Worm (Caenorhabditis elegans) whole organism, L4/young adult: ENCODE measurements around the gene act-2.

Experiments used
- W03F9.2 ChIP-seq: fragments of 150-350 bp; optimal IDR thresholded peaks from 2 replicates; lab custom pipeline; 2014; ENCODE audit warnings: missing biosample characterization, missing genetic modification characterization
- dao-5 ChIP-seq: sonication (generic microtip); optimal IDR thresholded peaks from 2 replicates; lab custom pipeline; 2016; ENCODE audit warnings: missing genotype, missing genetic modification characterization, moderate library complexity, missing compliant biosample characterization
- him-1 ChIP-seq: sonication (generic microtip); optimal IDR thresholded peaks from 2 replicates; lab custom pipeline; 2016; ENCODE audit warnings: missing genotype, missing genetic modification reagents, missing genetic modification characterization, missing compliant biosample characterization

The act-2 gene

ce11 chrV:11075209-11076027 is 2.5 kb downstream of the act-2 start:
- TF ChIP-seq W03F9.2 (tag; lab: Kevin White, UChicago) (no peak), dao-5 (tag; lab: Kevin White, UChicago) (no peak), him-1 (tag; lab: Kevin White, UChicago) (no peak)

- no peak for TF ChIP-seq him-1 (tag; lab: Kevin White, UChicago)
- no peak for TF ChIP-seq W03F9.2 (tag; lab: Kevin White, UChicago)
- no peak for TF ChIP-seq dao-5 (tag; lab: Kevin White, UChicago)
Measured at ce11 chrV:11074448-11074847, 3.5 kb downstream of the act-2 start, which contains the start of gene act-3. TSS of gene act-3 (minus strand) at chrV:11074498.

DNA sequence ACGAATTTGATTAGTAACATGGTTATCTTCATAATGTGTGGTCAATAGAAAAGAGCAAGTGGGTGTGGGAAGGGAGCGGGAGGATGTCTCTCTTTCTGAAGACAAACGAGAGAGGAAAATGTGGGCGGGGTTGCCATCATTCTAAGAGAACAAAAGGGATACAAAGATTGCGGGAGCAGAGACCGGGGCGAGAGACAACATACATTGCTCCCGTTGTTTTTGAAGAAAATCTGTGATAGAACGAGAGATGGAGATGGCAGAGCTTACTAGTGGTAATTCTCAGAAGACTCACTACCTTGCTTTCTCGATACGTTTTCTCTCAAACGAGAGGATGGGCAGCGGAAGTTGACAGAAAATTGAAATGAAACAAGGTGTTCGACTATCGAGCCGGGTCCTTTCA is 4.6 kb downstream of the act-2 start:
- TF ChIP-seq W03F9.2 (tag; lab: Kevin White, UChicago), result no peak
- TF ChIP-seq dao-5 (tag; lab: Kevin White, UChicago), result no peak
- no peak for TF ChIP-seq him-1 (tag; lab: Kevin White, UChicago)

DNA sequence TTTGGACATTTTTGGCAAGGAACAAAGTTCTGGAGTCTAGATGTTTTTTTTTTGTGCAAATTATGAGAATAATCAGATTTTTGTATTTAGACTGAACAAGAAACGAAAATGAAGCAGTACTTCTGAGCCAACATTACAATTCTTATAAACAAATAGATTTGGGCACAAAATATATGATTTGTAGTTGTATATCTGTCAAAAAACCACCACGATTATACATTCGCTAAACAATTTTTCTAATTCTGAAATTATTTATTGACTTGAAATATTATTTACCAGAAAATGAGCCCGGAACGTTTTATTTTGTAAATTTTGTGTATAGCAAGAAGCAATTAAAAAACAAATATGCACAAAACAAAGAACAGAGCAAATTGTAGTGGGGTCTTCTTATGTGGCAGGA is 6.5 kb downstream of the act-2 start:
- TF ChIP-seq W03F9.2 (tag; lab: Kevin White, UChicago) (no peak), dao-5 (tag; lab: Kevin White, UChicago) (no peak), him-1 (tag; lab: Kevin White, UChicago) (no peak)

ce11 chrV:11070388-11070787 is 7.6 kb downstream of the act-2 start:
- TF ChIP-seq him-1 (tag; lab: Kevin White, UChicago) (no peak), dao-5 (tag; lab: Kevin White, UChicago) (no peak), W03F9.2 (tag; lab: Kevin White, UChicago) (no peak)

DNA sequence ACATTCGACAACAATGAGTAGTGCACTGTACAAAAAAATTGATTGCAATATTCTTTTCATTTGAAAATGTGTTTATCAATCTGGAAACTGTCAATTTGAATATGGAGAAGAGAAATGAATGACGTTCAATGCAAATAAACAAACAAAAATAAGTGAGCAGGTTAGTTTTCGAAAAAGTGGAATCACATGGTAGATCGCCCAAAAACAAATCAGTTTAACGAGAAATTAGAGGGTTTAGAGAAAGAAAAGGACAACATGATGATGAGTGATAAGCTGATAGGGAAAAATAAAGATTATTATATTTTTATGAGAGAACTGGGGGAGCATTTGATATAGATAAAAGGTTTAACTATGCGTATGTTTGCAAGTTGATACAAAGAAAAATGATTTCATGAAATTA is 8.7 kb downstream of the act-2 start, which contains the start of gene T04C12.8:
Gene T04C12.8, minus strand, starts transcription at position 82 of the 400 bp plus-strand sequence.
- peak; percentile 51 for TF ChIP-seq W03F9.2 (tag; lab: Kevin White, UChicago)
- no peak for TF ChIP-seq him-1 (tag; lab: Kevin White, UChicago)
- no peak for TF ChIP-seq dao-5 (tag; lab: Kevin White, UChicago)

ce11 chrV:11065513-11065912 is 12.4 kb downstream of the act-2 start, which contains the start of gene nlp-80:
TSS of gene nlp-80 (minus strand) at chrV:11065613.
- TF ChIP-seq dao-5 (tag; lab: Kevin White, UChicago), result no peak
- no peak for TF ChIP-seq W03F9.2 (tag; lab: Kevin White, UChicago)
- TF ChIP-seq him-1 (tag; lab: Kevin White, UChicago), result no peak

- no peak for TF ChIP-seq W03F9.2 (tag; lab: Kevin White, UChicago)
- no peak for TF ChIP-seq him-1 (tag; lab: Kevin White, UChicago)
- TF ChIP-seq dao-5 (tag; lab: Kevin White, UChicago), result no peak
Measured at ce11 chrV:11063115-11063514, 14.8 kb downstream of the act-2 start, which contains the start of gene T04C12.9. TSS of gene T04C12.9 (minus strand) at chrV:11063215.

ce11 chrV:11061887-11062286 is 16.1 kb downstream of the act-2 start:
- no peak for TF ChIP-seq him-1 (tag; lab: Kevin White, UChicago)
- TF ChIP-seq dao-5 (tag; lab: Kevin White, UChicago), result no peak
- no peak for TF ChIP-seq W03F9.2 (tag; lab: Kevin White, UChicago)

ce11 chrV:11060239-11060984 is 17.5 kb downstream of the act-2 start, which contains the start of gene T04C12.11:
TSS of gene T04C12.11 (minus strand) at chrV:11060289.
- TF ChIP-seq W03F9.2 (tag; lab: Kevin White, UChicago), result no peak
- no peak for TF ChIP-seq dao-5 (tag; lab: Kevin White, UChicago)
- no peak for TF ChIP-seq him-1 (tag; lab: Kevin White, UChicago)

ce11 chrV:11059180-11059579 is 18.8 kb downstream of the act-2 start, which contains the start of gene T04C12.1:
TSS of gene T04C12.1 (minus strand) at chrV:11059269.
- TF ChIP-seq W03F9.2 (tag; lab: Kevin White, UChicago), result no peak
- TF ChIP-seq dao-5 (tag; lab: Kevin White, UChicago), result no peak
- TF ChIP-seq him-1 (tag; lab: Kevin White, UChicago), result no peak

DNA sequence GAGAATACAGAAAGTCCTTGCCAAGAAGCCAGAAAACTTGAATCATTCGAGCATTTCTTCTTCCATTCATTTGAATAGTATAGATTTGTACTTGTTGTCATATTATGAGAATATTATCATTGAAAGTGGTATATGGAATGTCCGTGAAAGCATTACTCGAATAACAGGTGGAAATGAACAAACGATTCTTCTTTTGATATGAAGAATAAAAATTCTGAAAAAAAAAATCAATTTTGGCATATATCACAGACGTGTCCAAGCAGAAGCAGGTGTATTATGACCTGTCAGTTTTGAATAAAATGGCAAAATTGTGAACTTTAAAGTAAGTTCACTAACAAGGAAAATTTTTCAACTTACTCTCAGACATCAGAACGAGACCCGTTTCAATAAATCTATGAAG is 20.9 kb downstream of the act-2 start, which contains the start of gene srh-75:
Gene srh-75, minus strand, starts transcription at position 101 of the 400 bp plus-strand sequence.
- no peak for TF ChIP-seq dao-5 (tag; lab: Kevin White, UChicago)
- TF ChIP-seq W03F9.2 (tag; lab: Kevin White, UChicago), result no peak
- TF ChIP-seq him-1 (tag; lab: Kevin White, UChicago), result no peak

- TF ChIP-seq W03F9.2 (tag; lab: Kevin White, UChicago), result no peak
Measured at ce11 chrV:11056484-11056883, 21.5 kb downstream of the act-2 start.
